Fruit fly (Drosophila melanogaster): ENCODE results near the gene CG6295.

DNA sequence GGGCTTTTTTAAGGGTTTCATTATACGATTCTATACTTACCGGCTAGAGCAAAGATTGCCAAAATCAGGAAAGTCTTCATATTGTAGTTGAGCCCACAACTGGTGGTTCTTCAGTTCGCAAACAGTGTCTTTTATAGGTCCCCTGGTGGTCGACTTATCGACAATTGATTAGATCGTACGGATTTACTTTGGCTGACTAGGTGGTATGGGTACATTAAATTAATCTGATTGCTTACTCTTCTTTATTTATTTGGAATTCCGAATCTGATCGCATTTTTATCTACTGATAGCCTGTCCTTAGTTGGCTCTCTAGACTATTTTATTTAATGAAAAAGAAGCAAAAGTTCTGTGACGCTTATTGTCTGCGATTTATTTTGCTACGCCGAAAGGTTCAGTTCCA lies 19.2 kb upstream of the CG6295 start, which contains the start of gene CG6271:
- TF ChIP-seq CG8478 (optimal IDR thresholded peaks at IDR 0.05) (no peak), CTCF (optimal IDR thresholded peaks at IDR 0.05) (no peak)
